Fruit fly (Drosophila melanogaster) whole organism, embryonic: ENCODE results near the gene chif.

Experiments
- CG10209 ChIP-seq: fragments of 200-800 bp; sonication (Bioruptor generic); optimal IDR thresholded peaks from 3 replicates; lab custom pipeline; 2017; ENCODE audit warnings: missing biosample characterization, mild to moderate bottlenecking, missing genetic modification characterization, missing genetic modification reagents
- CG10274 ChIP-seq: fragments of 200-800 bp; sonication (Bioruptor generic); optimal IDR thresholded peaks from 3 replicates; lab custom pipeline; 2017; ENCODE audit warnings: missing biosample characterization, mild to moderate bottlenecking, missing genetic modification characterization
- CG10654 ChIP-seq: fragments of 200-800 bp; sonication (Bioruptor generic); optimal IDR thresholded peaks from 2 replicates; lab custom pipeline; 2016; ENCODE audit warnings: missing biosample characterization, missing genetic modification characterization
- CG13424 ChIP-seq: fragments of 200-800 bp; sonication (Bioruptor generic); optimal IDR thresholded peaks from 2 replicates; lab custom pipeline; 2019; ENCODE audit warnings: missing biosample characterization, mild to moderate bottlenecking, missing genetic modification characterization, moderate library complexity
- CG13775 ChIP-seq: fragments of 200-800 bp; sonication (Bioruptor generic); optimal IDR thresholded peaks from 3 replicates; lab custom pipeline; 2017; ENCODE audit warnings: missing biosample characterization, mild to moderate bottlenecking, missing genetic modification characterization
- CG14965 ChIP-seq: fragments of 200-800 bp; sonication (Bioruptor generic); optimal IDR thresholded peaks from 2 replicates; lab custom pipeline; 2016; ENCODE audit warnings: missing biosample characterization, missing genetic modification characterization, borderline replicate concordance
- CG15479 ChIP-seq: fragments of 200-800 bp; sonication (Bioruptor generic); optimal IDR thresholded peaks from 3 replicates; lab custom pipeline; 2019; ENCODE audit warnings: missing biosample characterization, mild to moderate bottlenecking, missing genetic modification characterization, moderate library complexity
- CG1603 ChIP-seq: fragments of 200-800 bp; sonication (Bioruptor generic); optimal IDR thresholded peaks from 2 replicates; lab custom pipeline; 2019; ENCODE audit warnings: missing biosample characterization, mild to moderate bottlenecking, missing genetic modification characterization, moderate library complexity
- CG17568 ChIP-seq: fragments of 200-800 bp; sonication (Bioruptor generic); optimal IDR thresholded peaks from 2 replicates; lab custom pipeline; 2018; ENCODE audit warnings: missing biosample characterization, mild to moderate bottlenecking, missing genetic modification characterization, moderate library complexity
- CG2889 ChIP-seq: fragments of 200-800 bp; sonication (Bioruptor generic); IDR thresholded peaks from 3 replicates; pipeline ENCODE4 v1.3.6; 2022; ENCODE audit warnings: missing biosample characterization, missing genetic modification characterization
- CG31388 ChIP-seq: fragments of 200-800 bp; sonication (Bioruptor generic); optimal IDR thresholded peaks from 2 replicates; lab custom pipeline; 2016; ENCODE audit warnings: missing biosample characterization, missing genetic modification characterization
- CG3163 ChIP-seq: fragments of 200-800 bp; sonication (Bioruptor generic); optimal IDR thresholded peaks from 3 replicates; lab custom pipeline; 2016; ENCODE audit warnings: missing biosample characterization, missing genetic modification characterization
- CG32767 ChIP-seq: fragments of 200-800 bp; sonication (Bioruptor generic); IDR thresholded peaks from 2 replicates; pipeline ENCODE4 v1.3.6; 2022; ENCODE audit warnings: missing biosample characterization, missing genetic modification characterization
- CG3281 ChIP-seq: fragments of 200-800 bp; sonication (Bioruptor generic); optimal IDR thresholded peaks from 3 replicates; lab custom pipeline; 2017; ENCODE audit warnings: missing biosample characterization, mild to moderate bottlenecking, missing genetic modification characterization
- CG34422 ChIP-seq: fragments of 200-800 bp; sonication (Bioruptor generic); IDR thresholded peaks from 3 replicates; pipeline ENCODE4 v1.3.6; 2022; ENCODE audit warnings: missing biosample characterization, missing genetic modification characterization
- CG3726 ChIP-seq: fragments of 200-800 bp; sonication (Bioruptor generic); IDR thresholded peaks from 3 replicates; pipeline ENCODE4, ENCODE4 v1.3.6; 2022; ENCODE audit warnings: missing biosample characterization, missing genetic modification characterization
- CG3995 ChIP-seq: fragments of 200-800 bp; sonication (Bioruptor generic); optimal IDR thresholded peaks from 3 replicates; lab custom pipeline; 2016; ENCODE audit warnings: missing biosample characterization, missing genetic modification characterization
- CG6654 ChIP-seq: fragments of 200-800 bp; sonication (Bioruptor generic); optimal IDR thresholded peaks from 2 replicates; lab custom pipeline; 2017; ENCODE audit warnings: missing biosample characterization, mild to moderate bottlenecking, missing genetic modification characterization
- CG9817 ChIP-seq: fragments of 200-800 bp; sonication (Bioruptor generic); optimal IDR thresholded peaks from 2 replicates; lab custom pipeline; 2018; ENCODE audit warnings: missing biosample characterization, mild to moderate bottlenecking, missing genetic modification characterization, moderate library complexity
- Doc2 ChIP-seq: fragments of 200-800 bp; sonication (Bioruptor generic); IDR thresholded peaks from 2 replicates; pipeline ENCODE4 v1.3.6; 2022; ENCODE audit warnings: missing biosample characterization, missing genetic modification characterization
- E2f2 ChIP-seq: fragments of 200-800 bp; sonication (Bioruptor generic); IDR thresholded peaks from 2 replicates; pipeline ENCODE4 v1.3.6; 2022; ENCODE audit warnings: missing biosample characterization, missing genetic modification characterization
- Ets97D ChIP-seq: fragments of 200-800 bp; sonication (Bioruptor generic); optimal IDR thresholded peaks from 3 replicates; lab custom pipeline; 2016; ENCODE audit warnings: missing biosample characterization, missing genetic modification characterization
- HLH4C ChIP-seq: fragments of 200-800 bp; sonication (Bioruptor generic); IDR thresholded peaks from 3 replicates; pipeline ENCODE4 v1.3.6; 2022; ENCODE audit warnings: missing biosample characterization, missing genetic modification characterization; ENCODE audit not compliant: partially characterized antibody
- Hmx ChIP-seq: fragments of 200-800 bp; sonication (Bioruptor generic); optimal IDR thresholded peaks from 2 replicates; lab custom pipeline; 2016; ENCODE audit warnings: missing biosample characterization, missing genetic modification characterization
- Hr39 ChIP-seq: fragments of >200 bp; optimal IDR thresholded peaks from 2 replicates; lab custom pipeline; 2017
- Kr ChIP-seq: fragments of 200-800 bp; sonication (Bioruptor generic); optimal IDR thresholded peaks from 2 replicates; lab custom pipeline; 2017; ENCODE audit warnings: missing biosample characterization, mild to moderate bottlenecking, missing genetic modification characterization
- Nf-YC ChIP-seq: fragments of 200-800 bp; optimal IDR thresholded peaks from 3 replicates; lab custom pipeline; 2019; ENCODE audit warnings: missing biosample characterization, mild to moderate bottlenecking, missing genetic modification characterization, moderate library complexity
- Pdp1 ChIP-seq, 2 experiments: fragments of 200-800 bp; sonication (Bioruptor generic); optimal IDR thresholded peaks; 3 replicates each; lab custom pipeline; 2016; ENCODE audit warnings: missing biosample characterization in 2 of 2, missing genetic modification characterization in 2 of 2, mild to moderate bottlenecking in 1 of 2, moderate library complexity in 1 of 2
- Ravus ChIP-seq: fragments of 200-800 bp; sonication (Bioruptor generic); IDR thresholded peaks from 2 replicates; pipeline ENCODE4 v1.3.6; 2022; ENCODE audit warnings: missing biosample characterization, missing genetic modification characterization
- Stat92E ChIP-seq, 3 experiments: fragments of >200 bp in 2 of 3; fragments of 200-800 bp in 1 of 3; sonication (Bioruptor generic) in 1 of 3; optimal IDR thresholded peaks; 2 replicates each; lab custom pipeline; 2017 to 2019; ENCODE audit warnings: missing biosample characterization in 3 of 3, missing genetic modification characterization in 3 of 3, mild to moderate bottlenecking in 1 of 3, moderate library complexity in 1 of 3
- amos ChIP-seq: fragments of 200-800 bp; sonication (Bioruptor generic); IDR thresholded peaks from 2 replicates; pipeline ENCODE4 v1.3.6; 2022; ENCODE audit warnings: missing biosample characterization, missing genetic modification characterization; ENCODE audit not compliant: partially characterized antibody
- ash1 ChIP-seq: fragments of 200-800 bp; sonication (Bioruptor generic); optimal IDR thresholded peaks from 2 replicates; lab custom pipeline; 2018; ENCODE audit warnings: missing biosample characterization, mild to moderate bottlenecking, missing genetic modification characterization
- bbx ChIP-seq: fragments of 200-800 bp; sonication (Bioruptor generic); IDR thresholded peaks from 2 replicates; pipeline ENCODE4 v1.3.6; 2022; ENCODE audit warnings: missing biosample characterization, missing genetic modification characterization; ENCODE audit not compliant: partially characterized antibody
- esg ChIP-seq: fragments of 200-800 bp; sonication (Bioruptor generic); conservative IDR thresholded peaks from 2 replicates; pipeline ENCODE4 v1.3.6; 2022; ENCODE audit warnings: missing biosample characterization, missing genetic modification characterization
- eve ChIP-seq, 2 experiments: fragments of >200 bp; optimal IDR thresholded peaks; 2 replicates each; lab custom pipeline; 2017; ENCODE audit warnings: missing biosample characterization in 2 of 2, missing genetic modification characterization in 2 of 2
- fd96Cb ChIP-seq: fragments of 200-800 bp; sonication (Bioruptor generic); optimal IDR thresholded peaks from 2 replicates; lab custom pipeline; 2018; ENCODE audit warnings: missing biosample characterization, mild to moderate bottlenecking, missing genetic modification characterization, moderate library complexity
- hkb ChIP-seq, 2 experiments: fragments of 200-800 bp in 1 of 2; fragments of >200 bp in 1 of 2; sonication (Bioruptor generic) in 1 of 2; IDR thresholded peaks in 1 of 2; optimal IDR thresholded peaks in 1 of 2; 2 replicates each; pipeline versions ENCODE4 v1.3.6 to Lab custom; 2017 to 2022; ENCODE audit warnings: missing biosample characterization in 1 of 2, missing genetic modification characterization in 1 of 2
- klu ChIP-seq: fragments of 200-800 bp; sonication (Bioruptor generic); IDR thresholded peaks from 2 replicates; pipeline ENCODE4 v1.3.6; 2022; ENCODE audit warnings: missing biosample characterization, missing genetic modification characterization
- kni ChIP-seq: fragments of 200-800 bp; sonication (Bioruptor generic); optimal IDR thresholded peaks from 3 replicates; lab custom pipeline; 2017; ENCODE audit warnings: mild to moderate bottlenecking, missing biosample characterization, missing genetic modification reagents, missing genetic modification characterization
- nerfin-1 ChIP-seq: fragments of 200-800 bp; sonication (Bioruptor generic); optimal IDR thresholded peaks from 3 replicates; lab custom pipeline; 2019; ENCODE audit warnings: missing biosample characterization, mild to moderate bottlenecking, missing genetic modification characterization, moderate library complexity
- otp ChIP-seq: fragments of 200-800 bp; sonication (Bioruptor generic); IDR thresholded peaks from 3 replicates; pipeline ENCODE4, ENCODE4 v1.3.6; 2022; ENCODE audit warnings: missing biosample characterization, missing genetic modification characterization
- pzg ChIP-seq: fragments of 200-800 bp; sonication (Bioruptor generic); optimal IDR thresholded peaks from 3 replicates; lab custom pipeline; 2018; ENCODE audit warnings: missing biosample characterization, mild to moderate bottlenecking, missing genetic modification characterization, moderate library complexity
- ranshi ChIP-seq: fragments of 200-800 bp; sonication (Bioruptor generic); IDR thresholded peaks from 2 replicates; pipeline ENCODE4 v1.3.6; 2022; ENCODE audit warnings: missing biosample characterization, missing genetic modification characterization
- sc ChIP-seq, 3 experiments: fragments of >200 bp in 2 of 3; fragments of 200-800 bp in 1 of 3; sonication (Bioruptor generic) in 1 of 3; optimal IDR thresholded peaks; 2 replicates in 2 of 3; 3 replicates in 1 of 3; lab custom pipeline; 2017; ENCODE audit warnings: mild to moderate bottlenecking in 1 of 3, missing biosample characterization in 1 of 3, missing genetic modification characterization in 1 of 3, missing genetic modification reagents in 1 of 3
- scrt ChIP-seq: fragments of 200-800 bp; sonication (Bioruptor generic); optimal IDR thresholded peaks from 2 replicates; lab custom pipeline; 2018; ENCODE audit warnings: missing biosample characterization, mild to moderate bottlenecking, missing genetic modification characterization, moderate library complexity
- slou ChIP-seq: fragments of 200-800 bp; sonication (Bioruptor generic); optimal IDR thresholded peaks from 3 replicates; lab custom pipeline; 2016; ENCODE audit warnings: missing biosample characterization, missing genetic modification characterization
- sob ChIP-seq: fragments of 200-800 bp; sonication (Bioruptor generic); IDR thresholded peaks from 2 replicates; pipeline ENCODE4 v1.3.6; 2022; ENCODE audit warnings: missing biosample characterization, missing genetic modification characterization
- tx ChIP-seq: fragments of 200-800 bp; sonication (Bioruptor generic); optimal IDR thresholded peaks from 2 replicates; lab custom pipeline; 2016; ENCODE audit warnings: missing biosample characterization, missing genetic modification characterization
- vnd ChIP-seq: fragments of 200-800 bp; sonication (Bioruptor generic); IDR thresholded peaks from 3 replicates; pipeline ENCODE4 v1.3.6; 2022; ENCODE audit warnings: missing biosample characterization, missing genetic modification characterization; ENCODE audit not compliant: partially characterized antibody

The chif gene

dm6 chr2L:16350160-16350633 lies 2.2 kb downstream of the chif start (continued):
- no peak for TF ChIP-seq ash1
- TF ChIP-seq HLH4C (GFP tag; lab: Robert Waterston, UW): peak; percentile 50; the same call in 2 of the 3 replicates
- no peak for TF ChIP-seq CG31388 (GFP tag; lab: Kevin White, UChicago)
- TF ChIP-seq bbx (GFP tag; lab: Robert Waterston, UW): peak; percentile 72
- TF ChIP-seq Pdp1 (GFP tag; optimal IDR thresholded peaks at IDR 0.05; lab: Kevin White, UChicago): peak; percentile 14 to 61
- TF ChIP-seq Doc2: no peak
- peak; percentile 81 for TF ChIP-seq CG13424 (tag; lab: Kevin White, UChicago)
- TF ChIP-seq amos: peak; percentile 72
- TF ChIP-seq Hr39 (lab: Kevin White, UChicago): no peak
- no peak for TF ChIP-seq Kr
- TF ChIP-seq CG34422: peak; percentile 82
- peak; percentile 80 for TF ChIP-seq CG13775 (GFP tag; lab: Kevin White, UChicago)
- peak; percentile 35; the same call in 1 of the 2 replicates for TF ChIP-seq E2f2
- TF ChIP-seq nerfin-1 (tag; lab: Kevin White, UChicago): no peak
- peak; percentile 66 for TF ChIP-seq pzg
- TF ChIP-seq kni (GFP tag; lab: Kevin White, UChicago): no peak
- TF ChIP-seq klu (GFP tag; lab: Robert Waterston, UW): peak; percentile 70; the same call in 1 of the 2 replicates
- TF ChIP-seq CG14965 (GFP tag; lab: Kevin White, UChicago): peak; percentile 95
- no peak for TF ChIP-seq Hmx (GFP tag; lab: Kevin White, UChicago)
- TF ChIP-seq scrt: peak; percentile 23
- no peak for TF ChIP-seq eve (GFP tag; optimal IDR thresholded peaks at IDR 0.05; lab: Kevin White, UChicago)
- TF ChIP-seq CG2889 (GFP tag; lab: Robert Waterston, UW): peak; percentile 71; the same call in 2 of the 3 replicates
- no peak for TF ChIP-seq otp (GFP tag; lab: Robert Waterston, UW)
- TF ChIP-seq CG3281: no peak
- no peak for TF ChIP-seq sc (optimal IDR thresholded peaks at IDR 0.05; lab: Kevin White, UChicago)
- no peak for TF ChIP-seq sc (GFP tag; optimal IDR thresholded peaks at IDR 0.05; lab: Kevin White, UChicago)
- TF ChIP-seq esg: peak; percentile 72
- TF ChIP-seq hkb (optimal IDR thresholded peaks at IDR 0.05; lab: Kevin White, UChicago): no peak
- peak; percentile 72 for TF ChIP-seq hkb (GFP tag; IDR thresholded peaks at IDR 0.05; lab: Robert Waterston, UW)
- peak; percentile 74 for TF ChIP-seq slou
- peak; percentile 44 for TF ChIP-seq Ets97D
- peak; percentile 45 for TF ChIP-seq fd96Cb (tag; lab: Kevin White, UChicago)
- TF ChIP-seq Nf-YC (tag; lab: Kevin White, UChicago): no peak
- TF ChIP-seq CG10209 (GFP tag; lab: Kevin White, UChicago): peak; percentile 75
- TF ChIP-seq CG17568 (GFP tag; lab: Kevin White, UChicago): no peak
- peak; percentile 23 for TF ChIP-seq CG15479 (GFP tag; lab: Kevin White, UChicago)
- peak; percentile 12; the same call in 1 of the 2 replicates for TF ChIP-seq Ravus
- peak; percentile 64 for TF ChIP-seq CG1603 (tag; lab: Kevin White, UChicago)
- TF ChIP-seq sob (GFP tag; lab: Robert Waterston, UW): peak; percentile 80
- TF ChIP-seq CG9817 (tag; lab: Kevin White, UChicago): peak; percentile 69
- peak; percentile 65; the same call in 2 of the 3 replicates for TF ChIP-seq CG3726 (GFP tag; lab: Robert Waterston, UW)
- TF ChIP-seq CG10274: no peak
- TF ChIP-seq CG32767 (GFP tag; lab: Robert Waterston, UW): no peak
- TF ChIP-seq tx: peak; percentile 57
- no peak for TF ChIP-seq Stat92E (GFP tag; optimal IDR thresholded peaks at IDR 0.05; lab: Kevin White, UChicago)
- peak; percentile 15 for TF ChIP-seq CG6654 (GFP tag; lab: Kevin White, UChicago)
- no peak for TF ChIP-seq CG3163 (GFP tag; lab: Kevin White, UChicago)
- TF ChIP-seq ranshi (GFP tag; lab: Robert Waterston, UW): peak; percentile 80
- TF ChIP-seq CG3995: peak; percentile 39
- no peak for TF ChIP-seq vnd (GFP tag; lab: Robert Waterston, UW)
- peak; percentile 65 for TF ChIP-seq CG10654 (GFP tag; lab: Kevin White, UChicago)
